Fruit fly (Drosophila melanogaster): ENCODE data around the gene CG42718.

DNA sequence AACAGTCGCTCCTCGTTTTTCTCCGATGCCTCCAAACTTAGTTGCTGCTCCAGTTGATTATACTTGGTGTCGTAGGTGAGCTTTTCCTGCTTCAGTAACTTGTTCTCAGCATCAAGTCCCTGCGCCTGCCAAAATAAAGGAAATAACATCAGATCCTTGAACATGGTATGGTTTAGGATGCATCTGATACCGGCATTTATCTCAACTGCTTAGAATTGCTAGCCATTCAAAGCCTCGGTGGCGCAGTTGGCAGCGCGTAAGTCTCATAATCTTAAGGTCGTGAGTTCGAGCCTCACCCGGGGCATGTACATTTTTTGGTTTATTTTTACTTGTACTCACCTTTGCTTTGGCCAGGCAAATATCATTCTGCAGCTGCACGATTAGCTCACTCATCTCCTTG is 28.6 kb upstream of the CG42718 start:
- TF ChIP-seq CTCF (optimal IDR thresholded peaks at IDR 0.05) (no peak), CG8478 (optimal IDR thresholded peaks at IDR 0.05) (no peak)
